Fruit fly (Drosophila melanogaster) whole organism, embryonic: ENCODE data around the gene Cul5.

Experiments used
- Asciz ChIP-seq: fragments of 200-800 bp; sonication (Bioruptor generic); optimal IDR thresholded peaks from 2 replicates; lab custom pipeline; 2017; ENCODE audit warnings: missing biosample characterization, mild to moderate bottlenecking, missing genetic modification characterization, missing genetic modification reagents
- B-H2 ChIP-seq: fragments of 200-800 bp; sonication (Bioruptor generic); optimal IDR thresholded peaks from 2 replicates; lab custom pipeline; 2018; ENCODE audit warnings: missing biosample characterization, mild to moderate bottlenecking, missing genetic modification characterization
- CG10274 ChIP-seq: fragments of 200-800 bp; sonication (Bioruptor generic); optimal IDR thresholded peaks from 3 replicates; lab custom pipeline; 2017; ENCODE audit warnings: missing biosample characterization, mild to moderate bottlenecking, missing genetic modification characterization
- CG11247 ChIP-seq: fragments of 200-800 bp; sonication (Bioruptor generic); IDR thresholded peaks from 2 replicates; pipeline ENCODE4 v1.3.6; 2022; ENCODE audit warnings: missing biosample characterization, missing genetic modification characterization
- CG11723 ChIP-seq: fragments of 200-800 bp; sonication (Bioruptor generic); optimal IDR thresholded peaks from 2 replicates; lab custom pipeline; 2017; ENCODE audit warnings: missing biosample characterization, mild to moderate bottlenecking, missing genetic modification characterization
- CG12219 ChIP-seq: fragments of 200-800 bp; sonication (Bioruptor generic); optimal IDR thresholded peaks from 3 replicates; lab custom pipeline; 2018; ENCODE audit warnings: missing biosample characterization, mild to moderate bottlenecking, missing genetic modification characterization
- CG1233 ChIP-seq: fragments of 200-800 bp; sonication (Bioruptor generic); optimal IDR thresholded peaks from 4 replicates; lab custom pipeline; 2018; ENCODE audit warnings: missing biosample characterization, mild to moderate bottlenecking, missing genetic modification characterization
- CG14014 ChIP-seq: fragments of 200-800 bp; sonication (Bioruptor generic); IDR thresholded peaks from 2 replicates; pipeline ENCODE4 v1.3.6; 2022; ENCODE audit warnings: missing biosample characterization, missing genetic modification characterization
- CG15601 ChIP-seq: fragments of 200-800 bp; sonication (Bioruptor generic); optimal IDR thresholded peaks from 3 replicates; lab custom pipeline; 2019; ENCODE audit warnings: missing biosample characterization, mild to moderate bottlenecking, missing genetic modification characterization, moderate library complexity
- CG1602 ChIP-seq: fragments of 200-800 bp; sonication (Bioruptor generic); optimal IDR thresholded peaks from 3 replicates; lab custom pipeline; 2016; ENCODE audit warnings: missing biosample characterization, missing genetic modification characterization
- CG17186 ChIP-seq: fragments of 200-800 bp; sonication (Bioruptor generic); optimal IDR thresholded peaks from 3 replicates; lab custom pipeline; 2017; ENCODE audit warnings: missing biosample characterization, missing genetic modification reagents, missing genetic modification characterization
- CG2116 ChIP-seq: fragments of 200-800 bp; sonication (Bioruptor generic); optimal IDR thresholded peaks from 3 replicates; lab custom pipeline; 2018; ENCODE audit warnings: missing biosample characterization, mild to moderate bottlenecking, missing genetic modification characterization
- CG2120 ChIP-seq: fragments of 200-800 bp; sonication (Bioruptor generic); optimal IDR thresholded peaks from 3 replicates; lab custom pipeline; 2016; ENCODE audit warnings: missing biosample characterization, missing genetic modification characterization
- CG30431 ChIP-seq: fragments of 200-800 bp; sonication (Bioruptor generic); optimal IDR thresholded peaks from 2 replicates; lab custom pipeline; 2017; ENCODE audit warnings: missing biosample characterization, missing genetic modification characterization
- CG3163 ChIP-seq: fragments of 200-800 bp; sonication (Bioruptor generic); optimal IDR thresholded peaks from 3 replicates; lab custom pipeline; 2016; ENCODE audit warnings: missing biosample characterization, missing genetic modification characterization
- CG32532 ChIP-seq: fragments of 200-800 bp; sonication (Bioruptor generic); IDR thresholded peaks from 2 replicates; pipeline ENCODE4 v1.3.6; 2022; ENCODE audit warnings: missing biosample characterization, missing genetic modification characterization
- CG32772 ChIP-seq: fragments of 200-800 bp; sonication (Bioruptor generic); IDR thresholded peaks from 2 replicates; pipeline ENCODE4 v1.3.6; 2022; ENCODE audit warnings: missing biosample characterization, missing genetic modification characterization
- CG42726 ChIP-seq: fragments of 200-800 bp; sonication (Bioruptor generic); IDR thresholded peaks from 2 replicates; pipeline ENCODE4 v1.3.6; 2022; ENCODE audit warnings: missing biosample characterization, missing genetic modification characterization; ENCODE audit not compliant: partially characterized antibody
- CG4617 ChIP-seq: fragments of 200-800 bp; sonication (Bioruptor generic); optimal IDR thresholded peaks from 3 replicates; lab custom pipeline; 2016; ENCODE audit warnings: missing biosample characterization, missing genetic modification characterization, borderline replicate concordance
- CG4854 ChIP-seq: fragments of 200-800 bp; sonication (Bioruptor generic); optimal IDR thresholded peaks from 2 replicates; lab custom pipeline; 2016; ENCODE audit warnings: missing biosample characterization, missing genetic modification characterization, inconsistent platforms
- CG6654 ChIP-seq: fragments of 200-800 bp; sonication (Bioruptor generic); optimal IDR thresholded peaks from 2 replicates; lab custom pipeline; 2017; ENCODE audit warnings: missing biosample characterization, mild to moderate bottlenecking, missing genetic modification characterization
- CG6813 ChIP-seq: fragments of 200-800 bp; sonication (Bioruptor generic); optimal IDR thresholded peaks from 2 replicates; lab custom pipeline; 2017; ENCODE audit warnings: missing biosample characterization, missing genetic modification characterization, mild to moderate bottlenecking, moderate library complexity, missing genetic modification reagents
- CG7963 ChIP-seq: fragments of 200-800 bp; sonication (Bioruptor generic); IDR thresholded peaks from 3 replicates; pipeline ENCODE4 v1.3.6; 2022; ENCODE audit warnings: missing biosample characterization, missing genetic modification characterization; ENCODE audit not compliant: partially characterized antibody
- CG8359 ChIP-seq: fragments of 200-800 bp; sonication (Bioruptor generic); optimal IDR thresholded peaks from 2 replicates; lab custom pipeline; 2017; ENCODE audit warnings: missing biosample characterization, mild to moderate bottlenecking, missing genetic modification characterization, borderline replicate concordance
- CG8765 ChIP-seq: fragments of 200-800 bp; sonication (Bioruptor generic); IDR thresholded peaks from 2 replicates; pipeline ENCODE4 v1.3.6; 2022; ENCODE audit warnings: missing biosample characterization, missing genetic modification characterization
- CG9797 ChIP-seq: fragments of 200-800 bp; sonication (Bioruptor generic); optimal IDR thresholded peaks from 3 replicates; lab custom pipeline; 2018; ENCODE audit warnings: missing biosample characterization, mild to moderate bottlenecking, missing genetic modification characterization
- CoRest ChIP-seq: fragments of 200-800 bp; sonication (Bioruptor generic); optimal IDR thresholded peaks from 3 replicates; lab custom pipeline; 2018; ENCODE audit warnings: missing biosample characterization, mild to moderate bottlenecking, missing genetic modification characterization, moderate library complexity
- HHEX ChIP-seq: fragments of 200-800 bp; sonication (Bioruptor generic); optimal IDR thresholded peaks from 3 replicates; lab custom pipeline; 2017; ENCODE audit warnings: missing biosample characterization, mild to moderate bottlenecking, missing genetic modification characterization, missing genetic modification reagents
- Hmx ChIP-seq: fragments of 200-800 bp; sonication (Bioruptor generic); optimal IDR thresholded peaks from 2 replicates; lab custom pipeline; 2016; ENCODE audit warnings: missing biosample characterization, missing genetic modification characterization
- Hr39 ChIP-seq: fragments of >200 bp; optimal IDR thresholded peaks from 2 replicates; lab custom pipeline; 2017
- MBD-R2 ChIP-seq: fragments of 200-800 bp; sonication (Bioruptor generic); IDR thresholded peaks from 2 replicates; pipeline ENCODE4 v1.3.6; 2022; ENCODE audit warnings: missing biosample characterization, missing genetic modification characterization
- Poxn ChIP-seq: fragments of 200-800 bp; sonication (Bioruptor generic); IDR thresholded peaks from 2 replicates; pipeline ENCODE4 v1.3.6; 2022; ENCODE audit warnings: missing biosample characterization, missing genetic modification characterization
- Ravus ChIP-seq: fragments of 200-800 bp; sonication (Bioruptor generic); IDR thresholded peaks from 2 replicates; pipeline ENCODE4 v1.3.6; 2022; ENCODE audit warnings: missing biosample characterization, missing genetic modification characterization
- ase ChIP-seq: fragments of 200-800 bp; sonication (Bioruptor generic); IDR thresholded peaks from 3 replicates; pipeline ENCODE4 v1.3.6; 2022; ENCODE audit warnings: missing biosample characterization, missing genetic modification characterization
- chn ChIP-seq: fragments of 200-800 bp; sonication (Bioruptor generic); optimal IDR thresholded peaks from 2 replicates; lab custom pipeline; 2016; ENCODE audit warnings: missing biosample characterization, missing genetic modification characterization
- crp ChIP-seq, 2 experiments: fragments of 200-800 bp; sonication (Bioruptor generic); optimal IDR thresholded peaks; 2 replicates in 1 of 2; 3 replicates in 1 of 2; lab custom pipeline; 2017; ENCODE audit warnings: missing biosample characterization in 2 of 2, missing genetic modification characterization in 2 of 2, mild to moderate bottlenecking in 1 of 2, moderate library complexity in 1 of 2
- fd96Cb ChIP-seq: fragments of 200-800 bp; sonication (Bioruptor generic); optimal IDR thresholded peaks from 2 replicates; lab custom pipeline; 2018; ENCODE audit warnings: missing biosample characterization, mild to moderate bottlenecking, missing genetic modification characterization, moderate library complexity
- fru ChIP-seq: fragments of >200 bp; optimal IDR thresholded peaks from 2 replicates; lab custom pipeline; 2017
- grn ChIP-seq: fragments of 200-800 bp; sonication (Bioruptor generic); optimal IDR thresholded peaks from 3 replicates; lab custom pipeline; 2017; ENCODE audit warnings: missing biosample characterization, missing genetic modification characterization
- klu ChIP-seq: fragments of 200-800 bp; sonication (Bioruptor generic); IDR thresholded peaks from 2 replicates; pipeline ENCODE4 v1.3.6; 2022; ENCODE audit warnings: missing biosample characterization, missing genetic modification characterization
- mam ChIP-seq: fragments of 200-800 bp; sonication (Bioruptor generic); optimal IDR thresholded peaks from 3 replicates; lab custom pipeline; 2016; ENCODE audit warnings: missing biosample characterization, missing genetic modification characterization
- nerfin-1 ChIP-seq: fragments of 200-800 bp; sonication (Bioruptor generic); optimal IDR thresholded peaks from 3 replicates; lab custom pipeline; 2019; ENCODE audit warnings: missing biosample characterization, mild to moderate bottlenecking, missing genetic modification characterization, moderate library complexity
- nom ChIP-seq: fragments of 200-800 bp; sonication (Bioruptor generic); optimal IDR thresholded peaks from 2 replicates; lab custom pipeline; 2017; ENCODE audit warnings: missing biosample characterization, missing genetic modification characterization, mild to moderate bottlenecking, moderate library complexity, missing genetic modification reagents
- onecut ChIP-seq: fragments of 200-800 bp; sonication (Bioruptor generic); IDR thresholded peaks from 2 replicates; pipeline ENCODE4 v1.3.6; 2022; ENCODE audit warnings: missing biosample characterization, missing genetic modification characterization
- ranshi ChIP-seq: fragments of 200-800 bp; sonication (Bioruptor generic); IDR thresholded peaks from 2 replicates; pipeline ENCODE4 v1.3.6; 2022; ENCODE audit warnings: missing biosample characterization, missing genetic modification characterization
- sr ChIP-seq: fragments of 200-800 bp; sonication (Bioruptor generic); IDR thresholded peaks from 3 replicates; pipeline ENCODE4 v1.3.6; 2022; ENCODE audit warnings: missing biosample characterization, missing genetic modification characterization
- stc ChIP-seq: fragments of 200-800 bp; sonication (Bioruptor generic); IDR thresholded peaks from 2 replicates; pipeline ENCODE4 v1.3.6; 2022; ENCODE audit warnings: missing biosample characterization, missing genetic modification characterization
- tx ChIP-seq: fragments of 200-800 bp; sonication (Bioruptor generic); optimal IDR thresholded peaks from 2 replicates; lab custom pipeline; 2016; ENCODE audit warnings: missing biosample characterization, missing genetic modification characterization
- wor ChIP-seq: fragments of 200-800 bp; sonication (Bioruptor generic); IDR thresholded peaks from 2 replicates; pipeline ENCODE4 v1.3.6; 2022; ENCODE audit warnings: missing biosample characterization, missing genetic modification characterization
- zen ChIP-seq: fragments of 200-800 bp; sonication (Bioruptor generic); optimal IDR thresholded peaks from 3 replicates; lab custom pipeline; 2018; ENCODE audit warnings: missing biosample characterization, mild to moderate bottlenecking, missing genetic modification characterization, moderate library complexity

Cul5 gene

dm6 chr3R:29040526-29041195, 22.1 kb downstream of the Cul5 start (continued):
- no peak for TF ChIP-seq CG15601 (tag; lab: Kevin White, UChicago)
- peak; percentile 18 for TF ChIP-seq CG4854 (GFP tag; lab: Kevin White, UChicago)
- no peak for TF ChIP-seq B-H2 (GFP tag; lab: Kevin White, UChicago)
- TF ChIP-seq sr (GFP tag; lab: Robert Waterston, UW), result no peak
- no peak for TF ChIP-seq Poxn (GFP tag; lab: Robert Waterston, UW)
- TF ChIP-seq wor (GFP tag; lab: Robert Waterston, UW), result 0 out of 2 replicates have a peak, but pooled peaks have one; percentile 21
- TF ChIP-seq CG7963 (GFP tag; lab: Robert Waterston, UW), result no peak
- TF ChIP-seq CG2120 (GFP tag; lab: Kevin White, UChicago), result peak; percentile 52
- TF ChIP-seq nerfin-1 (tag; lab: Kevin White, UChicago), result peak; percentile 61
- TF ChIP-seq zen (tag; lab: Kevin White, UChicago), result no peak
- no peak for TF ChIP-seq CG17186 (GFP tag; lab: Kevin White, UChicago)
- TF ChIP-seq CG1602 (GFP tag; lab: Kevin White, UChicago), result peak; percentile 57
- TF ChIP-seq CG42726 (GFP tag; lab: Robert Waterston, UW), result no peak
- peak; percentile 12 for TF ChIP-seq CG30431 (GFP tag; lab: Kevin White, UChicago)
- peak; percentile 2 for TF ChIP-seq tx (GFP tag; lab: Kevin White, UChicago)
- no peak for TF ChIP-seq CG4617 (GFP tag; lab: Kevin White, UChicago)
- TF ChIP-seq CG12219 (GFP tag; lab: Kevin White, UChicago), result peak; percentile 46
- TF ChIP-seq CG3163, result no peak
- no peak for TF ChIP-seq grn (GFP tag; lab: Kevin White, UChicago)
- no peak for TF ChIP-seq Hmx (GFP tag; lab: Kevin White, UChicago)
- TF ChIP-seq CG11723 (GFP tag; lab: Kevin White, UChicago), result no peak
- peak; percentile 42 for TF ChIP-seq CG6654 (GFP tag; lab: Kevin White, UChicago)
- TF ChIP-seq HHEX, result peak; percentile 64
- TF ChIP-seq fd96Cb, result peak; percentile 60
- no peak for TF ChIP-seq onecut
- no peak for TF ChIP-seq Hr39 (lab: Kevin White, UChicago)
- peak; percentile 65 for TF ChIP-seq Asciz (GFP tag; lab: Kevin White, UChicago)
- no peak for TF ChIP-seq crp (GFP tag; optimal IDR thresholded peaks at IDR 0.05; lab: Kevin White, UChicago)
- TF ChIP-seq klu (GFP tag; lab: Robert Waterston, UW), result 0 out of 2 replicates have a peak, but pooled peaks have one; percentile 13
- TF ChIP-seq MBD-R2 (GFP tag; lab: Robert Waterston, UW), result no peak
- TF ChIP-seq ranshi (GFP tag; lab: Robert Waterston, UW), result 0 out of 2 replicates have a peak, but pooled peaks have one; percentile 11
- peak; percentile 57 for TF ChIP-seq stc (GFP tag; lab: Robert Waterston, UW)
- TF ChIP-seq CG8765 (GFP tag; lab: Robert Waterston, UW), result no peak
- TF ChIP-seq CoRest (tag; lab: Kevin White, UChicago), result no peak
- TF ChIP-seq CG11247 (GFP tag; lab: Robert Waterston, UW), result no peak
- TF ChIP-seq Ravus (GFP tag; lab: Robert Waterston, UW), result peak; percentile 10; the same call in 1 of the 2 replicates
- TF ChIP-seq CG1233 (GFP tag; lab: Kevin White, UChicago), result peak; percentile 51
- peak; percentile 52; the same call in 1 of the 2 replicates for TF ChIP-seq CG32532 (GFP tag; lab: Robert Waterston, UW)
- no peak for TF ChIP-seq nom (GFP tag; lab: Kevin White, UChicago)
- TF ChIP-seq CG6813, result no peak
- TF ChIP-seq CG2116, result peak; percentile 21
- TF ChIP-seq ase (GFP tag; lab: Robert Waterston, UW), result no peak
- no peak for TF ChIP-seq CG8359
- peak; percentile 15 for TF ChIP-seq CG10274 (GFP tag; lab: Kevin White, UChicago)
- peak; percentile 41 for TF ChIP-seq mam
- peak; percentile 25; the same call in 1 of the 2 replicates for TF ChIP-seq CG32772 (GFP tag; lab: Robert Waterston, UW)
- no peak for TF ChIP-seq CG9797 (GFP tag; lab: Kevin White, UChicago)
- peak; percentile 28; the same call in 1 of the 2 replicates for TF ChIP-seq CG14014 (GFP tag; lab: Robert Waterston, UW)
- no peak for TF ChIP-seq fru (lab: Kevin White, UChicago)
- TF ChIP-seq chn, result no peak
